Fruit fly (Drosophila melanogaster) whole organism: ENCODE data around the gene Rpp14a.

Source experiments
- EcR ChIP-seq, 2 experiments: fragments of >200 bp; optimal IDR thresholded peaks; 2 replicates each; lab custom pipeline; 2017; ENCODE audit warnings: missing biosample characterization in 2 of 2, missing genetic modification characterization in 2 of 2, missing genetic modification reagents in 2 of 2
- pan ChIP-seq: fragments of >200 bp; optimal IDR thresholded peaks from 2 replicates; lab custom pipeline; 2017
- psq ChIP-seq: fragments of >200 bp; optimal IDR thresholded peaks from 2 replicates; lab custom pipeline; 2017

- TF ChIP-seq psq = no peak
- no peak for TF ChIP-seq pan (lab: Kevin White, UChicago)
- no peak for TF ChIP-seq EcR (GFP tag; optimal IDR thresholded peaks at IDR 0.05; lab: Kevin White, UChicago)
These were observed 47.5 kb upstream of the Rpp14a start, which contains the start of gene CG7912 for dm6 chr3R:30009173-30009572.
